Fruit fly (Drosophila melanogaster) whole organism, embryonic: ENCODE results near the gene CG45065.

Experiments
- CG10274 ChIP-seq: fragments of 200-800 bp; sonication (Bioruptor generic); optimal IDR thresholded peaks from 3 replicates; lab custom pipeline; 2017; ENCODE audit warnings: missing biosample characterization, mild to moderate bottlenecking, missing genetic modification characterization
- CG10959 ChIP-seq: fragments of 200-800 bp; sonication (Bioruptor generic); IDR thresholded peaks from 2 replicates; pipeline ENCODE4 v1.3.6; 2022; ENCODE audit warnings: missing biosample characterization, missing genetic modification characterization
- CG11398 ChIP-seq: fragments of 200-800 bp; sonication (Bioruptor generic); optimal IDR thresholded peaks from 2 replicates; lab custom pipeline; 2016; ENCODE audit warnings: missing biosample characterization, missing genetic modification characterization
- CG11560 ChIP-seq: fragments of 200-800 bp; sonication (Bioruptor generic); IDR thresholded peaks from 3 replicates; pipeline ENCODE4 v1.3.6; 2022; ENCODE audit warnings: missing biosample characterization, missing genetic modification characterization
- CG12071 ChIP-seq: fragments of 200-800 bp; sonication (Bioruptor generic); optimal IDR thresholded peaks from 3 replicates; lab custom pipeline; 2018; ENCODE audit warnings: missing biosample characterization, mild to moderate bottlenecking, missing genetic modification characterization
- CG12659 ChIP-seq: fragments of 200-800 bp; sonication (Bioruptor generic); optimal IDR thresholded peaks from 3 replicates; lab custom pipeline; 2017; ENCODE audit warnings: mild to moderate bottlenecking, missing biosample characterization, missing genetic modification reagents, missing genetic modification characterization
- CG13894 ChIP-seq: fragments of 200-800 bp; sonication (Bioruptor generic); optimal IDR thresholded peaks from 3 replicates; lab custom pipeline; 2018; ENCODE audit warnings: missing biosample characterization, mild to moderate bottlenecking, missing genetic modification characterization, moderate library complexity
- CG14014 ChIP-seq: fragments of 200-800 bp; sonication (Bioruptor generic); IDR thresholded peaks from 2 replicates; pipeline ENCODE4 v1.3.6; 2022; ENCODE audit warnings: missing biosample characterization, missing genetic modification characterization
- CG15011 ChIP-seq: fragments of 200-800 bp; sonication (Bioruptor generic); optimal IDR thresholded peaks from 3 replicates; lab custom pipeline; 2018; ENCODE audit warnings: missing biosample characterization, mild to moderate bottlenecking, missing genetic modification characterization
- CG17361 ChIP-seq: fragments of 200-800 bp; sonication (Bioruptor generic); IDR thresholded peaks from 3 replicates; pipeline ENCODE4 v1.3.6; 2022; ENCODE audit warnings: missing biosample characterization, missing genetic modification characterization
- CG18476 ChIP-seq: fragments of 200-800 bp; sonication (Bioruptor generic); optimal IDR thresholded peaks from 2 replicates; lab custom pipeline; 2016; ENCODE audit warnings: missing biosample characterization, mild to moderate bottlenecking, missing genetic modification characterization
- CG2875 ChIP-seq: fragments of 200-800 bp; sonication (Bioruptor generic); optimal IDR thresholded peaks from 2 replicates; lab custom pipeline; 2017; ENCODE audit warnings: missing biosample characterization, mild to moderate bottlenecking, missing genetic modification characterization, missing genetic modification reagents
- CG32532 ChIP-seq: fragments of 200-800 bp; sonication (Bioruptor generic); IDR thresholded peaks from 2 replicates; pipeline ENCODE4 v1.3.6; 2022; ENCODE audit warnings: missing biosample characterization, missing genetic modification characterization
- CG32767 ChIP-seq: fragments of 200-800 bp; sonication (Bioruptor generic); IDR thresholded peaks from 2 replicates; pipeline ENCODE4 v1.3.6; 2022; ENCODE audit warnings: missing biosample characterization, missing genetic modification characterization
- CG3847 ChIP-seq: fragments of 200-800 bp; sonication (Bioruptor generic); IDR thresholded peaks from 2 replicates; pipeline ENCODE4 v1.3.6; 2022; ENCODE audit warnings: missing biosample characterization, missing genetic modification characterization
- CG4424 ChIP-seq: fragments of 200-800 bp; sonication (Bioruptor generic); optimal IDR thresholded peaks from 3 replicates; lab custom pipeline; 2016; ENCODE audit warnings: missing biosample characterization, missing genetic modification characterization
- CG4820 ChIP-seq: fragments of 200-800 bp; sonication (Bioruptor generic); optimal IDR thresholded peaks from 3 replicates; lab custom pipeline; 2016; ENCODE audit warnings: missing biosample characterization, missing genetic modification characterization
- CG7357 ChIP-seq: fragments of 200-800 bp; sonication (Bioruptor generic); IDR thresholded peaks from 3 replicates; pipeline ENCODE4 v1.3.6; 2022; ENCODE audit warnings: missing biosample characterization, missing genetic modification characterization
- CG9797 ChIP-seq: fragments of 200-800 bp; sonication (Bioruptor generic); optimal IDR thresholded peaks from 3 replicates; lab custom pipeline; 2018; ENCODE audit warnings: missing biosample characterization, mild to moderate bottlenecking, missing genetic modification characterization
- GATAe ChIP-seq: fragments of 200-800 bp; sonication (Bioruptor generic); conservative IDR thresholded peaks from 2 replicates; pipeline ENCODE4 v1.3.6; 2022; ENCODE audit warnings: missing biosample characterization, missing genetic modification characterization
- HLH3B ChIP-seq: fragments of 200-800 bp; sonication (Bioruptor generic); IDR thresholded peaks from 2 replicates; pipeline ENCODE4 v1.3.6; 2022; ENCODE audit warnings: missing biosample characterization, missing genetic modification characterization
- HLHmδ ChIP-seq: fragments of 200-800 bp; sonication (Bioruptor generic); optimal IDR thresholded peaks from 2 replicates; lab custom pipeline; 2018; ENCODE audit warnings: missing biosample characterization, mild to moderate bottlenecking, missing genetic modification characterization, moderate library complexity
- Hmx ChIP-seq: fragments of 200-800 bp; sonication (Bioruptor generic); optimal IDR thresholded peaks from 2 replicates; lab custom pipeline; 2016; ENCODE audit warnings: missing biosample characterization, missing genetic modification characterization
- Kr ChIP-seq: fragments of 200-800 bp; sonication (Bioruptor generic); optimal IDR thresholded peaks from 2 replicates; lab custom pipeline; 2017; ENCODE audit warnings: missing biosample characterization, mild to moderate bottlenecking, missing genetic modification characterization
- NC2α ChIP-seq: fragments of 200-800 bp; sonication (Bioruptor generic); optimal IDR thresholded peaks from 2 replicates; lab custom pipeline; 2016; ENCODE audit warnings: missing biosample characterization, missing genetic modification characterization
- Sry-β ChIP-seq: fragments of 200-800 bp; sonication (Bioruptor generic); optimal IDR thresholded peaks from 2 replicates; lab custom pipeline; 2018; ENCODE audit warnings: missing biosample characterization, mild to moderate bottlenecking, missing genetic modification characterization, moderate library complexity
- Stat92E ChIP-seq, 3 experiments: fragments of >200 bp in 2 of 3; fragments of 200-800 bp in 1 of 3; sonication (Bioruptor generic) in 1 of 3; optimal IDR thresholded peaks; 2 replicates each; lab custom pipeline; 2017 to 2019; ENCODE audit warnings: missing biosample characterization in 3 of 3, missing genetic modification characterization in 3 of 3, mild to moderate bottlenecking in 1 of 3, moderate library complexity in 1 of 3
- ac ChIP-seq: fragments of 200-800 bp; sonication (Bioruptor generic); optimal IDR thresholded peaks from 3 replicates; lab custom pipeline; 2017; ENCODE audit warnings: missing biosample characterization, mild to moderate bottlenecking, missing genetic modification characterization
- chn ChIP-seq: fragments of 200-800 bp; sonication (Bioruptor generic); optimal IDR thresholded peaks from 2 replicates; lab custom pipeline; 2016; ENCODE audit warnings: missing biosample characterization, missing genetic modification characterization
- croc ChIP-seq: fragments of 200-800 bp; sonication (Bioruptor generic); conservative IDR thresholded peaks from 3 replicates; pipeline ENCODE4 v1.3.6; 2022; ENCODE audit warnings: missing biosample characterization, missing genetic modification characterization
- crol ChIP-seq: fragments of 200-800 bp; sonication (Bioruptor generic); IDR thresholded peaks from 2 replicates; pipeline ENCODE4 v1.3.6; 2022; ENCODE audit warnings: missing biosample characterization, missing genetic modification characterization
- da ChIP-seq: fragments of 200-800 bp; sonication (Bioruptor generic); optimal IDR thresholded peaks from 2 replicates; lab custom pipeline; 2016; ENCODE audit warnings: missing biosample characterization, missing genetic modification characterization
- dmrt99B ChIP-seq: fragments of 200-800 bp; sonication (Bioruptor generic); optimal IDR thresholded peaks from 2 replicates; lab custom pipeline; 2018; ENCODE audit warnings: missing biosample characterization, mild to moderate bottlenecking, missing genetic modification characterization, moderate library complexity
- dpn ChIP-seq, 2 experiments: fragments of 200-800 bp; sonication (Bioruptor generic); optimal IDR thresholded peaks; 3 replicates each; lab custom pipeline; 2016; ENCODE audit warnings: missing biosample characterization in 2 of 2, missing genetic modification characterization in 2 of 2
- dysf ChIP-seq: fragments of 200-800 bp; sonication (Bioruptor generic); IDR thresholded peaks from 3 replicates; pipeline ENCODE4 v1.3.6; 2022; ENCODE audit warnings: missing biosample characterization, missing genetic modification characterization
- en ChIP-seq: fragments of 200-800 bp; sonication (Bioruptor generic); optimal IDR thresholded peaks from 2 replicates; lab custom pipeline; 2016; ENCODE audit warnings: missing biosample characterization, missing genetic modification characterization
- esg ChIP-seq: fragments of 200-800 bp; sonication (Bioruptor generic); conservative IDR thresholded peaks from 2 replicates; pipeline ENCODE4 v1.3.6; 2022; ENCODE audit warnings: missing biosample characterization, missing genetic modification characterization
- eve ChIP-seq, 2 experiments: fragments of >200 bp; optimal IDR thresholded peaks; 2 replicates each; lab custom pipeline; 2017; ENCODE audit warnings: missing biosample characterization in 2 of 2, missing genetic modification characterization in 2 of 2
- eyg ChIP-seq: fragments of 200-800 bp; sonication (Bioruptor generic); optimal IDR thresholded peaks from 3 replicates; lab custom pipeline; 2016; ENCODE audit warnings: missing biosample characterization, missing genetic modification characterization
- gfzf ChIP-seq: fragments of 200-800 bp; sonication (Bioruptor generic); optimal IDR thresholded peaks from 2 replicates; lab custom pipeline; 2016; ENCODE audit warnings: missing biosample characterization, mild to moderate bottlenecking, missing genetic modification characterization, moderate library complexity
- grau ChIP-seq: fragments of 200-800 bp; optimal IDR thresholded peaks from 3 replicates; lab custom pipeline; 2019; ENCODE audit warnings: missing biosample characterization, mild to moderate bottlenecking, missing genetic modification characterization, moderate library complexity
- ham ChIP-seq: fragments of 200-800 bp; sonication (Bioruptor generic); IDR thresholded peaks from 2 replicates; pipeline ENCODE4 v1.3.6; 2022; ENCODE audit warnings: missing biosample characterization, missing genetic modification characterization
- hbn ChIP-seq: fragments of 200-800 bp; sonication (Bioruptor generic); IDR thresholded peaks from 2 replicates; pipeline ENCODE4 v1.3.6; 2022; ENCODE audit warnings: missing biosample characterization, missing genetic modification characterization; ENCODE audit not compliant: partially characterized antibody
- knrl ChIP-seq: fragments of 200-800 bp; sonication (Bioruptor generic); IDR thresholded peaks from 3 replicates; pipeline ENCODE4 v1.3.6; 2022; ENCODE audit warnings: missing biosample characterization, missing genetic modification characterization; ENCODE audit not compliant: partially characterized antibody
- nerfin-2 ChIP-seq: fragments of 200-800 bp; sonication (Bioruptor generic); IDR thresholded peaks from 2 replicates; pipeline ENCODE4 v1.3.6; 2022; ENCODE audit warnings: missing biosample characterization, missing genetic modification characterization; ENCODE audit not compliant: partially characterized antibody
- row ChIP-seq: fragments of 200-800 bp; sonication (Bioruptor generic); IDR thresholded peaks from 3 replicates; pipeline ENCODE4 v1.3.6; 2022; ENCODE audit warnings: missing biosample characterization, missing genetic modification characterization
- schlank ChIP-seq: fragments of 200-800 bp; sonication (Bioruptor generic); optimal IDR thresholded peaks from 2 replicates; lab custom pipeline; 2018; ENCODE audit warnings: missing biosample characterization, mild to moderate bottlenecking, missing genetic modification characterization
- stwl ChIP-seq: fragments of 200-800 bp; sonication (Bioruptor generic); optimal IDR thresholded peaks from 3 replicates; lab custom pipeline; 2018; ENCODE audit warnings: missing biosample characterization, mild to moderate bottlenecking, missing genetic modification characterization, moderate library complexity
- trh ChIP-seq: fragments of 200-800 bp; sonication (Bioruptor generic); optimal IDR thresholded peaks from 2 replicates; lab custom pipeline; 2016; ENCODE audit warnings: missing biosample characterization, missing genetic modification characterization
- zen2 ChIP-seq: fragments of 200-800 bp; sonication (Bioruptor generic); IDR thresholded peaks from 3 replicates; pipeline ENCODE4 v1.3.6; 2022; ENCODE audit warnings: missing biosample characterization, missing genetic modification characterization; ENCODE audit not compliant: partially characterized antibody

CG45065 gene

DNA sequence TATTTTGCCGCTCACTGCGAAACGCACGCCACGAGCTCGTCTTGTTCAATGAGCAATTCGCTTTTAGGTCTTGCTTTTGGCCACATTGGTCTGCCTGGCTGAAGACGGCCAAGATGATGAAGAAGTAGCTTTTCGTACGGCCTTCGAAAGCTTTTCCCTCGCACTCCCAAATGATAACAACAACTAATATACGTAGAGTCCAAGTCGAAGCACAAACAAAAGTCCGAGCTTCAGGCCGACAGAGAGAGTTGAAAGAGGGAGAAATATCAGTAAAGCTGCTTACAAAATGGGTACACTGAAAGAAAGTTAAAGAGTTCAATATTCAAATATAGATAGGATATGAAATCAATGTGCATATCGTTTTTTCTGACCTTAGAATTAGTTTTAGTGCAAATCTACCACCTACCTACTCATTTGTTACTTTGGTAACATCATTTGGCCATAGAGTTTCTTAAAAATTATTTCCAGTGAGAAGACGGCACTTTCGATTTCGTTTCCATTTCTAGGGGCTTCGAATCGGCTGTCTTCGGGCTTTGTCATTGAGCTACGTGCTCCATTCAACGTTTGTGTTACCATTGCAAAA lies at the start of gene CG45065, which contains the start of gene CG45064 (continued):
- TF ChIP-seq HLHmδ (GFP tag; lab: Kevin White, UChicago) (no peak), CG12659 (GFP tag; lab: Kevin White, UChicago) (peak; percentile 71), chn (GFP tag; lab: Kevin White, UChicago) (peak; percentile 72), Stat92E (GFP tag; optimal IDR thresholded peaks at IDR 0.05; lab: Kevin White, UChicago) (peak in 1 of 3 experiments; percentile 4), CG14014 (GFP tag; lab: Robert Waterston, UW) (peak; percentile 62), dysf (GFP tag; lab: Robert Waterston, UW) (peak; percentile 84), Sry-β (GFP tag; lab: Kevin White, UChicago) (peak; percentile 32), dmrt99B (tag; lab: Kevin White, UChicago) (peak; percentile 95), CG9797 (GFP tag; lab: Kevin White, UChicago) (no peak), HLH3B (GFP tag; lab: Robert Waterston, UW) (peak; percentile 94), CG17361 (GFP tag; lab: Robert Waterston, UW) (peak; percentile 88), schlank (no peak), CG10959 (GFP tag; lab: Robert Waterston, UW) (no peak), gfzf (no peak), CG10274 (GFP tag; lab: Kevin White, UChicago) (peak; percentile 50), CG7357 (GFP tag; lab: Robert Waterston, UW) (peak; percentile 73), GATAe (no peak), en (GFP tag; lab: Kevin White, UChicago) (peak; percentile 56), esg (GFP tag; lab: Robert Waterston, UW) (peak; percentile 84), zen2 (GFP tag; lab: Robert Waterston, UW) (no peak), CG11398 (GFP tag; lab: Kevin White, UChicago) (peak; percentile 75), ham (GFP tag; lab: Robert Waterston, UW) (no peak), eve (GFP tag; optimal IDR thresholded peaks at IDR 0.05; lab: Kevin White, UChicago) (peak in 1 of 2 experiments; percentile 95), grau (tag; lab: Kevin White, UChicago) (peak; percentile 82), Kr (GFP tag; lab: Kevin White, UChicago) (no peak), knrl (GFP tag; lab: Robert Waterston, UW) (no peak), ac (no peak), croc (peak; percentile 74), CG4424 (peak; percentile 78), row (GFP tag; lab: Robert Waterston, UW) (peak; percentile 81), CG32767 (GFP tag; lab: Robert Waterston, UW) (peak; percentile 72; the same call in 1 of the 2 replicates), CG2875 (peak; percentile 80), CG4820 (GFP tag; lab: Kevin White, UChicago) (peak; percentile 80), CG11560 (tag; lab: Robert Waterston, UW) (peak; percentile 55; the same call in 2 of the 3 replicates), CG18476 (GFP tag; lab: Kevin White, UChicago) (peak; percentile 67), da (GFP tag; lab: Kevin White, UChicago) (peak; percentile 55), nerfin-2 (GFP tag; lab: Robert Waterston, UW) (no peak), trh (GFP tag; lab: Kevin White, UChicago) (peak; percentile 16), CG15011 (GFP tag; lab: Kevin White, UChicago) (peak; percentile 58), dpn (GFP tag; optimal IDR thresholded peaks at IDR 0.05; lab: Kevin White, UChicago) (peak; percentile 79 to 85), CG32532 (GFP tag; lab: Robert Waterston, UW) (peak; percentile 56), CG3847 (GFP tag; lab: Robert Waterston, UW) (peak; percentile 55), CG12071 (GFP tag; lab: Kevin White, UChicago) (peak; percentile 83), CG13894 (no peak), eyg (peak; percentile 52), Hmx (GFP tag; lab: Kevin White, UChicago) (peak; percentile 57), stwl (tag; lab: Kevin White, UChicago) (no peak), NC2α (peak; percentile 41), hbn (GFP tag; lab: Robert Waterston, UW) (no peak), crol (GFP tag; lab: Robert Waterston, UW) (no peak)
